Worm (Caenorhabditis elegans) whole organism, L3 larva: ENCODE data around the gene hum-5.

ENCODE experiments used
- R02D3.7 ChIP-seq: fragments of 150-350 bp; optimal IDR thresholded peaks from 2 replicates; lab custom pipeline; 2014; ENCODE audit warnings: missing biosample characterization, missing genetic modification characterization
- ZK546.5 ChIP-seq: sonication (generic microtip); optimal IDR thresholded peaks from 2 replicates; lab custom pipeline; 2017; ENCODE audit warnings: missing biosample characterization, missing genetic modification characterization
- ama-1 ChIP-seq: fragments of 150-350 bp; optimal IDR thresholded peaks from 2 replicates; lab custom pipeline; 2018
- ceh-16 ChIP-seq: sonication (generic microtip); optimal IDR thresholded peaks from 2 replicates; lab custom pipeline; 2017; ENCODE audit warnings: missing biosample characterization, missing genetic modification characterization
- ceh-28 ChIP-seq: fragments of 150-350 bp; optimal IDR thresholded peaks from 2 replicates; lab custom pipeline; 2014; ENCODE audit warnings: missing biosample characterization, missing genetic modification reagents, missing genetic modification characterization
- ceh-82 ChIP-seq: fragments of 150-350 bp; optimal IDR thresholded peaks from 2 replicates; lab custom pipeline; 2014; ENCODE audit warnings: missing biosample characterization, missing genetic modification characterization
- daf-12 ChIP-seq: fragments of 150-350 bp; optimal IDR thresholded peaks from 2 replicates; lab custom pipeline; 2014; ENCODE audit warnings: missing biosample characterization, missing genetic modification reagents, missing genetic modification characterization
- egl-27 ChIP-seq: sonication (generic microtip); optimal IDR thresholded peaks from 4 replicates; lab custom pipeline; 2017; ENCODE audit warnings: missing biosample characterization, missing genetic modification reagents, missing genetic modification characterization
- egl-5 ChIP-seq: fragments of 150-350 bp; optimal IDR thresholded peaks from 2 replicates; lab custom pipeline; 2017; ENCODE audit warnings: missing biosample characterization, missing genetic modification reagents, missing genetic modification characterization, inconsistent platforms
- elt-1 ChIP-seq: fragments of 150-350 bp; optimal IDR thresholded peaks from 2 replicates; lab custom pipeline; 2014; ENCODE audit warnings: missing biosample characterization, missing genetic modification characterization
- elt-2 ChIP-seq: sonication (generic microtip); optimal IDR thresholded peaks from 2 replicates; lab custom pipeline; 2016; ENCODE audit warnings: missing genetic modification reagents, mild to moderate bottlenecking, missing genetic modification characterization, missing compliant biosample characterization
- eor-1 ChIP-seq, 2 experiments: fragments of 150-350 bp; optimal IDR thresholded peaks; 2 replicates each; lab custom pipeline; 2014 to 2018; ENCODE audit warnings: missing biosample characterization in 2 of 2, missing genetic modification characterization in 2 of 2
- fkh-10 ChIP-seq: sonication (generic microtip); optimal IDR thresholded peaks from 2 replicates; lab custom pipeline; 2017; ENCODE audit warnings: missing biosample characterization, missing genetic modification reagents, missing genetic modification characterization
- fos-1 ChIP-seq: fragments of 150-350 bp; optimal IDR thresholded peaks from 2 replicates; lab custom pipeline; 2014; ENCODE audit warnings: missing biosample characterization, missing genetic modification characterization
- hmg-11 ChIP-seq: sonication (generic microtip); optimal IDR thresholded peaks from 2 replicates; lab custom pipeline; 2016; ENCODE audit warnings: missing genetic modification characterization, missing compliant biosample characterization
- lin-15B ChIP-seq: fragments of 150-350 bp; optimal IDR thresholded peaks from 2 replicates; lab custom pipeline; 2014; ENCODE audit warnings: missing biosample characterization, missing genetic modification characterization
- lin-39 ChIP-seq: fragments of 150-350 bp; optimal IDR thresholded peaks from 2 replicates; lab custom pipeline; 2018; ENCODE audit warnings: missing biosample characterization, missing genetic modification reagents, missing genetic modification characterization
- lsy-12 ChIP-seq: sonication (generic microtip); optimal IDR thresholded peaks from 2 replicates; lab custom pipeline; 2016; ENCODE audit warnings: mild to moderate bottlenecking, missing genetic modification characterization, missing compliant biosample characterization
- nfya-1 ChIP-seq: sonication (generic microtip); optimal IDR thresholded peaks from 2 replicates; lab custom pipeline; 2017; ENCODE audit warnings: missing genetic modification characterization, mild to moderate bottlenecking, missing compliant biosample characterization, antibody characterized with exemption, moderate library complexity; ENCODE audit not compliant: insufficient read depth
- nhr-12 ChIP-seq: fragments of 150-350 bp; optimal IDR thresholded peaks from 2 replicates; lab custom pipeline; 2014; ENCODE audit warnings: missing biosample characterization, missing genetic modification characterization
- nhr-23 ChIP-seq: fragments of 150-350 bp; optimal IDR thresholded peaks from 2 replicates; lab custom pipeline; 2014; ENCODE audit warnings: missing biosample characterization, missing genetic modification reagents, missing genetic modification characterization
- nhr-237 ChIP-seq: fragments of 150-350 bp; optimal IDR thresholded peaks from 2 replicates; lab custom pipeline; 2014; ENCODE audit warnings: missing biosample characterization, missing genetic modification characterization
- nhr-25 ChIP-seq: sonication (generic microtip); optimal IDR thresholded peaks from 2 replicates; lab custom pipeline; 2017; ENCODE audit warnings: missing biosample characterization, missing genetic modification characterization
- nhr-28 ChIP-seq: fragments of 150-350 bp; optimal IDR thresholded peaks from 2 replicates; lab custom pipeline; 2014; ENCODE audit warnings: missing biosample characterization, missing genetic modification characterization
- nhr-43 ChIP-seq: sonication (generic microtip); optimal IDR thresholded peaks from 2 replicates; lab custom pipeline; 2016; ENCODE audit warnings: mild to moderate bottlenecking, missing genetic modification characterization, missing compliant biosample characterization; ENCODE audit not compliant: poor library complexity, severe bottlenecking
- nhr-67 ChIP-seq: fragments of 150-350 bp; optimal IDR thresholded peaks from 2 replicates; lab custom pipeline; 2014; ENCODE audit warnings: missing biosample characterization, missing genetic modification characterization
- nhr-76 ChIP-seq: fragments of 150-350 bp; sonication (generic microtip); optimal IDR thresholded peaks from 5 replicates; lab custom pipeline; 2014; ENCODE audit warnings: missing biosample characterization, missing genetic modification characterization
- nhr-77 ChIP-seq: fragments of 150-350 bp; optimal IDR thresholded peaks from 2 replicates; lab custom pipeline; 2014; ENCODE audit warnings: missing biosample characterization, missing genetic modification characterization
- pha-4 ChIP-seq: fragments of 150-350 bp; optimal IDR thresholded peaks from 2 replicates; lab custom pipeline; 2014; ENCODE audit warnings: missing biosample characterization, missing genetic modification reagents, missing genetic modification characterization
- skn-1 ChIP-seq: fragments of 150-350 bp; optimal IDR thresholded peaks from 2 replicates; lab custom pipeline; 2014; ENCODE audit warnings: missing biosample characterization, missing genetic modification characterization
- snpc-4 ChIP-seq: fragments of 150-350 bp; optimal IDR thresholded peaks from 2 replicates; lab custom pipeline; 2014; ENCODE audit warnings: missing biosample characterization, missing genetic modification characterization
- tbx-2 ChIP-seq: sonication (generic microtip); optimal IDR thresholded peaks from 2 replicates; lab custom pipeline; 2016; ENCODE audit warnings: mild to moderate bottlenecking, missing genetic modification characterization, missing compliant biosample characterization
- unc-39 ChIP-seq: sonication (generic microtip); optimal IDR thresholded peaks from 4 replicates; lab custom pipeline; 2017; ENCODE audit warnings: missing biosample characterization, missing genetic modification characterization
- unc-62 ChIP-seq: fragments of 150-350 bp; sonication (generic microtip); optimal IDR thresholded peaks from 4 replicates; lab custom pipeline; 2014; ENCODE audit warnings: missing biosample characterization, missing genetic modification reagents, missing genetic modification characterization
- ztf-11 ChIP-seq: fragments of 150-350 bp; optimal IDR thresholded peaks from 2 replicates; lab custom pipeline; 2014; ENCODE audit warnings: missing biosample characterization, missing genetic modification characterization
- ztf-4 ChIP-seq: fragments of 150-350 bp; optimal IDR thresholded peaks from 2 replicates; lab custom pipeline; 2014; ENCODE audit warnings: missing biosample characterization, missing genetic modification characterization

Gene hum-5

DNA sequence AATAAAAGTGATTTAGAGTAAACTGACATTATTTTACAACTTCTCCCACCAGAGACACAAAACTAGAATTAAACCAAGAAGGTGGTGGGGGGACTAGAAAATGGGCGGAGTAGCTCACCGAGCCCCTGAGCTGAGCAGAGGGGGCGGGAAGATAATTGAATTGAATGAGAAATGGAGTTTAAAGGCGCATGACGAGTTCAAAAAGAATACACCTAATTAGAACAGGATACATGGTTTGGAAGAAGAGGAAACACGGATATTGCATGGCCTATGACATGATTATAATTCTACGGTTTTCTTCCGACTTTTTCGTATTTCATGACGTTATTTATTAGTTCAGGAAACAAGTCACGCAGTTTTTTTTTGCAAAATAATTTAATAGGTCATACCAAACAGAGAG is 8.6 kb downstream of the hum-5 start, which contains the start of gene T02C12.5:
TSS of gene T02C12.5 (minus strand) at position 101 of the 400 bp plus-strand sequence.
- TF ChIP-seq hmg-11 (tag; lab: Kevin White, UChicago), result no peak
- no peak for TF ChIP-seq nhr-28 (tag; lab: Kevin White, UChicago)
- no peak for TF ChIP-seq skn-1 (tag; lab: Kevin White, UChicago)
- TF ChIP-seq fos-1 (tag; lab: Kevin White, UChicago), result no peak
- no peak for TF ChIP-seq nhr-67 (tag; lab: Kevin White, UChicago)
- no peak for TF ChIP-seq lin-39 (tag; lab: Kevin White, UChicago)
- no peak for TF ChIP-seq ceh-16
- TF ChIP-seq elt-2 (tag; lab: Kevin White, UChicago), result no peak
- no peak for TF ChIP-seq ztf-4 (tag; lab: Kevin White, UChicago)
- no peak for TF ChIP-seq nhr-76 (tag; lab: Kevin White, UChicago)
- no peak for TF ChIP-seq lsy-12 (tag; lab: Kevin White, UChicago)
- TF ChIP-seq R02D3.7 (tag; lab: Kevin White, UChicago), result no peak
- no peak for TF ChIP-seq nhr-23
- TF ChIP-seq nhr-77 (tag; lab: Kevin White, UChicago), result no peak
- no peak for TF ChIP-seq daf-12 (tag; lab: Kevin White, UChicago)
- TF ChIP-seq egl-27 (tag; lab: Kevin White, UChicago), result no peak
- TF ChIP-seq nhr-25 (tag; lab: Kevin White, UChicago), result no peak
- no peak for TF ChIP-seq ztf-11
- TF ChIP-seq, all 47 proteins: peak for 0

DNA sequence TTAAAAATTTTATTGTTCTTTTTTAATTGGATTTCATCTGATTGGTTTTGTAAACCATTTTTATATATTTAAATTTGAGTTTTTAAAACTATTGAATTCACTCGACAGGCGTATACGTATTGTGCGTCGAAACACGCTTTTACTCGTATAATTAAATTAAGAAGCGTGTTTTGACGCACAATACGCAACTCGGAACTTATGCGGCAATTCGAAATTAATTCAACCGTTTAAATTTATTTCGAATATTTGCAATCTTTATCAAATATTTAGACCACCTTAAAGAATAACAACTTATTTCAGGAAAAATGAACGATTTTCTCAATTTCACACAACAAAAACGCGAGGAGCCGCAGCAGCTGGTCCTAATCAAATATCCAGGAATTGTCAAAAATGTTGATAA is 14.8 kb downstream of the hum-5 start, which contains the start of gene tftc-5:
TSS of gene tftc-5 (plus strand) at position 301 of the 400 bp plus-strand sequence.
- TF ChIP-seq nhr-23 (no peak), unc-39 (no peak), unc-62 (no peak), R02D3.7 (tag; lab: Kevin White, UChicago) (no peak), hmg-11 (tag; lab: Kevin White, UChicago) (no peak), nhr-28 (tag; lab: Kevin White, UChicago) (no peak), fos-1 (tag; lab: Kevin White, UChicago) (no peak), ceh-28 (no peak), fkh-10 (GFP tag; lab: Kevin White, UChicago) (no peak), nhr-237 (tag; lab: Kevin White, UChicago) (no peak), egl-27 (tag; lab: Kevin White, UChicago) (no peak), elt-2 (tag; lab: Kevin White, UChicago) (no peak), ceh-82 (tag; lab: Kevin White, UChicago) (no peak), nhr-25 (tag; lab: Kevin White, UChicago) (no peak), eor-1 (tag; optimal IDR thresholded peaks at IDR 0.05; lab: Kevin White, UChicago) (no peak), ztf-11 (no peak), ama-1 (no peak), ztf-4 (tag; lab: Kevin White, UChicago) (no peak), nhr-12 (tag; lab: Kevin White, UChicago) (no peak), elt-1 (no peak)

DNA sequence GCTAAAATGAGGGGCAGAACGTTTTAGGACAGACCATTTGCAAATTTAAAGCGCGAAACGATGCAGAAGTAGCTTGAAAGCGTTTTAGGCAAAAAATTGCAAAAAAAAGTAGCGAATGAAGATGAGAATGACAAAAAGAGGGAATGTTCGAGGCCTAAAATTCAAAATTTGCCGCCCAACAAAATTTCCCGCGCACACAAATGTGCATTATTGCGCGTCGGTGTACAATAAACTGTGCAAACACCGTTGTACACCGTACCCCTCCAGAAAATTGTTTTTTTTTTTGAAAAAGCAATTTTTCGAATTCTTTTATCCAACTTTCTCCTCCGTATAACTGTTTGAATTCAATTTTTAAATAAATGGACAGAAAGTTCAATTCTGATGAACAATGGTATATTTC is 16.8 kb downstream of the hum-5 start, which contains the start of gene snpc-3.4:
TSS of gene snpc-3.4 (plus strand) at position 237 of the 400 bp plus-strand sequence.
- TF ChIP-seq snpc-4 (tag; lab: Kevin White, UChicago), result peak; percentile 53
- TF ChIP-seq pha-4 (tag; lab: Kevin White, UChicago), result peak; percentile 89
- TF ChIP-seq nhr-23, result peak; percentile 57
- peak; percentile 16 for TF ChIP-seq nhr-43 (tag; lab: Kevin White, UChicago)
- TF ChIP-seq ZK546.5 (tag; lab: Kevin White, UChicago), result no peak
- TF ChIP-seq skn-1 (tag; lab: Kevin White, UChicago), result peak; percentile 42
- peak; percentile 76 for TF ChIP-seq lin-15B (tag; lab: Kevin White, UChicago)
- TF ChIP-seq lin-39 (tag; lab: Kevin White, UChicago), result peak; percentile 74
- peak; percentile 68 for TF ChIP-seq nhr-25 (tag; lab: Kevin White, UChicago)
- peak; percentile 41 for TF ChIP-seq hmg-11 (tag; lab: Kevin White, UChicago)
- TF ChIP-seq nfya-1, result peak; percentile 92
- no peak for TF ChIP-seq egl-5 (tag; lab: Kevin White, UChicago)
- TF ChIP-seq tbx-2 (tag; lab: Kevin White, UChicago), result no peak
- no peak for TF ChIP-seq lsy-12 (tag; lab: Kevin White, UChicago)
- TF ChIP-seq unc-62, result no peak
